Fruit fly (Drosophila melanogaster) whole organism, prepupa: ENCODE measurements around the gene Nelf-A.
A peak's percentile ranks its signal among the peaks of the same experiment; 100 is the strongest.

ENCODE experiments used
- CG10631 ChIP-seq: fragments of 200-800 bp; sonication (Bioruptor generic); optimal IDR thresholded peaks from 2 replicates; lab custom pipeline; 2016; ENCODE audit warnings: missing biosample characterization, missing genetic modification characterization
- CG10669 ChIP-seq: fragments of 200-800 bp; sonication (Bioruptor generic); optimal IDR thresholded peaks from 3 replicates; lab custom pipeline; 2018; ENCODE audit warnings: missing biosample characterization, mild to moderate bottlenecking, missing genetic modification characterization, moderate library complexity
- CG11294 ChIP-seq: fragments of 200-800 bp; sonication (Bioruptor generic); IDR thresholded peaks from 2 replicates; pipeline ENCODE4 v1.3.6; 2022; ENCODE audit warnings: missing biosample characterization, missing genetic modification characterization
- CG11762 ChIP-seq: fragments of 200-800 bp; sonication (Bioruptor generic); optimal IDR thresholded peaks from 3 replicates; lab custom pipeline; 2016; ENCODE audit warnings: missing biosample characterization, missing genetic modification characterization; ENCODE audit not compliant: insufficient read depth
- CG15336 ChIP-seq: fragments of 200-800 bp; sonication (Bioruptor generic); IDR thresholded peaks from 2 replicates; pipeline ENCODE4 v1.3.6; 2022; ENCODE audit warnings: missing biosample characterization, missing genetic modification characterization
- CG1621 ChIP-seq: fragments of 200-800 bp; sonication (Bioruptor generic); optimal IDR thresholded peaks from 3 replicates; lab custom pipeline; 2018; ENCODE audit warnings: missing biosample characterization, mild to moderate bottlenecking, missing genetic modification characterization
- CG16779 ChIP-seq: fragments of 200-800 bp; sonication (Bioruptor generic); optimal IDR thresholded peaks from 3 replicates; lab custom pipeline; 2017; ENCODE audit warnings: missing biosample characterization, mild to moderate bottlenecking, missing genetic modification characterization
- CG34406 ChIP-seq: fragments of 200-800 bp; sonication (Bioruptor generic); optimal IDR thresholded peaks from 3 replicates; lab custom pipeline; 2016; ENCODE audit warnings: missing biosample characterization, missing genetic modification characterization
- CG3919 ChIP-seq: fragments of 200-800 bp; sonication (Bioruptor generic); optimal IDR thresholded peaks from 3 replicates; lab custom pipeline; 2016; ENCODE audit warnings: missing biosample characterization, missing genetic modification characterization
- CG4318 ChIP-seq: fragments of 200-800 bp; sonication (Bioruptor generic); optimal IDR thresholded peaks from 3 replicates; lab custom pipeline; 2017; ENCODE audit warnings: missing biosample characterization, mild to moderate bottlenecking, missing genetic modification characterization
- CG6163 ChIP-seq: fragments of 200-800 bp; sonication (Bioruptor generic); IDR thresholded peaks from 3 replicates; pipeline ENCODE4 v1.3.6; 2022; ENCODE audit warnings: missing biosample characterization, missing genetic modification characterization
- CG6792 ChIP-seq: fragments of 200-800 bp; sonication (Bioruptor generic); optimal IDR thresholded peaks from 3 replicates; lab custom pipeline; 2016; ENCODE audit warnings: missing biosample characterization, missing genetic modification characterization
- CG8119 ChIP-seq: fragments of 200-800 bp; sonication (Bioruptor generic); IDR thresholded peaks from 3 replicates; pipeline ENCODE4 v1.3.6; 2022; ENCODE audit warnings: missing biosample characterization, missing genetic modification characterization
- CG8632 ChIP-seq: fragments of 200-800 bp; sonication (Bioruptor generic); optimal IDR thresholded peaks from 3 replicates; lab custom pipeline; 2016; ENCODE audit warnings: missing biosample characterization, missing genetic modification characterization
- Eip78C ChIP-seq: fragments of 200-800 bp; sonication (Bioruptor generic); peaks from one replicate; lab custom pipeline; 2016; ENCODE audit warnings: missing biosample characterization, missing genetic modification characterization
- Ets21C ChIP-seq: fragments of 200-800 bp; sonication (Bioruptor generic); optimal IDR thresholded peaks from 3 replicates; lab custom pipeline; 2016; ENCODE audit warnings: missing biosample characterization, missing genetic modification characterization
- Ets96B ChIP-seq: fragments of 200-800 bp; optimal IDR thresholded peaks from 2 replicates; lab custom pipeline; 2019; ENCODE audit warnings: missing biosample characterization, mild to moderate bottlenecking, missing genetic modification characterization, moderate library complexity
- Hr4 ChIP-seq: fragments of 200-800 bp; sonication (Bioruptor generic); optimal IDR thresholded peaks from 3 replicates; lab custom pipeline; 2016; ENCODE audit warnings: missing biosample characterization, missing genetic modification characterization
- Met ChIP-seq: fragments of 200-800 bp; sonication (Bioruptor generic); optimal IDR thresholded peaks from 3 replicates; lab custom pipeline; 2016; ENCODE audit warnings: missing biosample characterization, missing genetic modification characterization
- OdsH ChIP-seq: fragments of 200-800 bp; sonication (Bioruptor generic); optimal IDR thresholded peaks from 3 replicates; lab custom pipeline; 2016; ENCODE audit warnings: missing biosample characterization, missing genetic modification characterization
- Smox ChIP-seq: fragments of 200-800 bp; sonication (Bioruptor generic); optimal IDR thresholded peaks from 3 replicates; lab custom pipeline; 2016; ENCODE audit warnings: missing biosample characterization, missing genetic modification characterization
- Sox14 ChIP-seq: fragments of 200-800 bp; sonication (Bioruptor generic); optimal IDR thresholded peaks from 3 replicates; lab custom pipeline; 2016; ENCODE audit warnings: missing biosample characterization, missing genetic modification characterization
- acj6 ChIP-seq: fragments of 200-800 bp; sonication (Bioruptor generic); optimal IDR thresholded peaks from 3 replicates; lab custom pipeline; 2016; ENCODE audit warnings: missing biosample characterization, missing genetic modification characterization
- cyc ChIP-seq: fragments of 200-800 bp; sonication (Bioruptor generic); optimal IDR thresholded peaks from 3 replicates; lab custom pipeline; 2016; ENCODE audit warnings: missing biosample characterization, missing genetic modification characterization
- dac ChIP-seq: fragments of 200-800 bp; sonication (Bioruptor generic); optimal IDR thresholded peaks from 2 replicates; lab custom pipeline; 2017; ENCODE audit warnings: missing biosample characterization, mild to moderate bottlenecking, missing genetic modification characterization
- eg ChIP-seq: fragments of 200-800 bp; sonication (Bioruptor generic); IDR thresholded peaks from 3 replicates; pipeline ENCODE4 v1.3.6; 2022; ENCODE audit warnings: missing biosample characterization, missing genetic modification characterization
- fd59A ChIP-seq: fragments of 200-800 bp; sonication (Bioruptor generic); optimal IDR thresholded peaks from 2 replicates; lab custom pipeline; 2017; ENCODE audit warnings: missing biosample characterization, mild to moderate bottlenecking, missing genetic modification characterization, missing genetic modification reagents
- fkh ChIP-seq: fragments of 200-800 bp; sonication (Bioruptor generic); optimal IDR thresholded peaks from 3 replicates; lab custom pipeline; 2017; ENCODE audit warnings: missing biosample characterization, mild to moderate bottlenecking, missing genetic modification characterization, moderate library complexity
- lz ChIP-seq: fragments of 200-800 bp; sonication (Bioruptor generic); optimal IDR thresholded peaks from 3 replicates; lab custom pipeline; 2016; ENCODE audit warnings: missing biosample characterization, missing genetic modification characterization
- net ChIP-seq: fragments of 200-800 bp; sonication (Bioruptor generic); optimal IDR thresholded peaks from 3 replicates; lab custom pipeline; 2016; ENCODE audit warnings: missing biosample characterization, missing genetic modification characterization
- ss ChIP-seq, 2 experiments: fragments of 200-800 bp; sonication (Bioruptor generic); optimal IDR thresholded peaks; 2 replicates in 1 of 2; 3 replicates in 1 of 2; lab custom pipeline; 2017 to 2018; ENCODE audit warnings: mild to moderate bottlenecking in 2 of 2, missing biosample characterization in 2 of 2, missing genetic modification characterization in 2 of 2, moderate library complexity in 1 of 2
- svp ChIP-seq: fragments of 200-800 bp; sonication (Bioruptor generic); peaks from one replicate; lab custom pipeline; 2016; ENCODE audit warnings: missing biosample characterization, missing genetic modification characterization
- vri ChIP-seq: fragments of 200-800 bp; sonication (Bioruptor generic); optimal IDR thresholded peaks from 3 replicates; lab custom pipeline; 2016; ENCODE audit warnings: missing biosample characterization, mild to moderate bottlenecking, missing genetic modification characterization

Gene Nelf-A

dm6 chr3R:21195210-21195967 is 28.1 kb upstream of the Nelf-A start (continued):
- peak; percentile 53 for TF ChIP-seq net (GFP tag; lab: Kevin White, UChicago)
- peak; percentile 85 for TF ChIP-seq Eip78C (GFP tag; lab: Kevin White, UChicago)
- TF ChIP-seq acj6 (GFP tag; lab: Kevin White, UChicago) = peak; percentile 60
- TF ChIP-seq dac (GFP tag; lab: Kevin White, UChicago) = peak; percentile 11
- TF ChIP-seq CG16779 (tag; lab: Kevin White, UChicago) = peak; percentile 46
- peak; percentile 47; the same call in 1 of the 2 replicates for TF ChIP-seq CG11294 (GFP tag; lab: Robert Waterston, UW)
- peak; percentile 7 for TF ChIP-seq Ets21C (GFP tag; lab: Kevin White, UChicago)
- TF ChIP-seq eg (GFP tag; lab: Robert Waterston, UW) = peak; percentile 70; the same call in 2 of the 3 replicates
- TF ChIP-seq Smox (GFP tag; lab: Kevin White, UChicago) = peak; percentile 42
- peak; percentile 47 for TF ChIP-seq CG6792 (GFP tag; lab: Kevin White, UChicago)
- peak; percentile 29 for TF ChIP-seq CG4318 (GFP tag; lab: Kevin White, UChicago)
- peak; percentile 84 for TF ChIP-seq CG15336 (GFP tag; lab: Robert Waterston, UW)
- peak; percentile 58 for TF ChIP-seq OdsH (GFP tag; lab: Kevin White, UChicago)
- peak; percentile 59 for TF ChIP-seq Hr4

- TF ChIP-seq Ets96B (tag; lab: Kevin White, UChicago) (no peak), svp (GFP tag; lab: Kevin White, UChicago) (peak; percentile 10), CG8119 (no peak), CG6163 (GFP tag; lab: Robert Waterston, UW) (no peak), CG1621 (tag; lab: Kevin White, UChicago) (no peak), vri (GFP tag; lab: Kevin White, UChicago) (peak; percentile 1), fd59A (GFP tag; lab: Kevin White, UChicago) (no peak), dac (GFP tag; lab: Kevin White, UChicago) (no peak), Eip78C (GFP tag; lab: Kevin White, UChicago) (no peak), lz (GFP tag; lab: Kevin White, UChicago) (no peak), CG8632 (GFP tag; lab: Kevin White, UChicago) (no peak), CG3919 (GFP tag; lab: Kevin White, UChicago) (no peak)
- TF ChIP-seq, all 60 proteins: peak for 2
These were observed 25.9 kb upstream of the Nelf-A start for dm6 chr3R:21197566-21197965.

dm6 chr3R:21198073-21198472 is 25.4 kb upstream of the Nelf-A start:
- TF ChIP-seq CG4318 (GFP tag; lab: Kevin White, UChicago) (no peak), lz (GFP tag; lab: Kevin White, UChicago) (no peak), net (GFP tag; lab: Kevin White, UChicago) (no peak), Sox14 (GFP tag; lab: Kevin White, UChicago) (no peak), Ets21C (GFP tag; lab: Kevin White, UChicago) (no peak), fkh (GFP tag; lab: Kevin White, UChicago) (peak; percentile 78), cyc (GFP tag; lab: Kevin White, UChicago) (no peak), vri (GFP tag; lab: Kevin White, UChicago) (peak; percentile 74), CG10669 (GFP tag; lab: Kevin White, UChicago) (no peak)

dm6 chr3R:21199085-21199899 is 24.2 kb upstream of the Nelf-A start:
- no peak for TF ChIP-seq Met (GFP tag; lab: Kevin White, UChicago)
- TF ChIP-seq CG10631 (GFP tag; lab: Kevin White, UChicago) = no peak
- peak; percentile 1 for TF ChIP-seq Hr4
- peak; percentile 13 for TF ChIP-seq vri (GFP tag; lab: Kevin White, UChicago)
- no peak for TF ChIP-seq CG11762 (GFP tag; lab: Kevin White, UChicago)
- peak; percentile 37; the same call in 1 of the 3 replicates for TF ChIP-seq CG6163 (GFP tag; lab: Robert Waterston, UW)
- TF ChIP-seq svp (GFP tag; lab: Kevin White, UChicago) = peak; percentile 81
- TF ChIP-seq acj6 (GFP tag; lab: Kevin White, UChicago) = no peak
- peak; percentile 48; the same call in 1 of the 3 replicates for TF ChIP-seq eg (GFP tag; lab: Robert Waterston, UW)
- no peak for TF ChIP-seq CG4318 (GFP tag; lab: Kevin White, UChicago)
- no peak for TF ChIP-seq CG34406 (GFP tag; lab: Kevin White, UChicago)
- peak; percentile 67 for TF ChIP-seq fkh (GFP tag; lab: Kevin White, UChicago)
- no peak for TF ChIP-seq ss (GFP tag; optimal IDR thresholded peaks at IDR 0.05; lab: Kevin White, UChicago)
- no peak for TF ChIP-seq CG3919 (GFP tag; lab: Kevin White, UChicago)
- peak; percentile 55 for TF ChIP-seq Eip78C (GFP tag; lab: Kevin White, UChicago)
